Fruit fly (Drosophila melanogaster) whole organism, embryonic: Measurements from ENCODE around the gene Rim2.
A peak's percentile ranks its signal among the peaks of the same experiment; 100 is the strongest.

Source experiments
- Aef1 ChIP-seq: fragments of 200-800 bp; sonication (Bioruptor generic); IDR thresholded peaks from 3 replicates; pipeline ENCODE4 v1.3.6; 2022; ENCODE audit warnings: missing biosample characterization, missing genetic modification characterization
- CG10366 ChIP-seq: fragments of 200-800 bp; sonication (Bioruptor generic); IDR thresholded peaks from 2 replicates; pipeline ENCODE4 v1.3.6; 2022; ENCODE audit warnings: missing biosample characterization, missing genetic modification characterization
- CG10543 ChIP-seq: fragments of 200-800 bp; sonication (Bioruptor generic); optimal IDR thresholded peaks from 3 replicates; lab custom pipeline; 2017; ENCODE audit warnings: missing biosample characterization, mild to moderate bottlenecking, missing genetic modification characterization, moderate library complexity
- CG10565 ChIP-seq: fragments of 200-800 bp; sonication (Bioruptor generic); optimal IDR thresholded peaks from 3 replicates; lab custom pipeline; 2016; ENCODE audit warnings: missing biosample characterization, mild to moderate bottlenecking, missing genetic modification characterization
- CG12071 ChIP-seq: fragments of 200-800 bp; sonication (Bioruptor generic); optimal IDR thresholded peaks from 3 replicates; lab custom pipeline; 2018; ENCODE audit warnings: missing biosample characterization, mild to moderate bottlenecking, missing genetic modification characterization
- CG12104 ChIP-seq: fragments of 200-800 bp; sonication (Bioruptor generic); optimal IDR thresholded peaks from 3 replicates; lab custom pipeline; 2016; ENCODE audit warnings: missing biosample characterization, missing genetic modification characterization
- CG14710 ChIP-seq: fragments of 200-800 bp; sonication (Bioruptor generic); optimal IDR thresholded peaks from 3 replicates; lab custom pipeline; 2019; ENCODE audit warnings: missing biosample characterization, mild to moderate bottlenecking, missing genetic modification characterization, moderate library complexity
- CG14965 ChIP-seq: fragments of 200-800 bp; sonication (Bioruptor generic); optimal IDR thresholded peaks from 2 replicates; lab custom pipeline; 2016; ENCODE audit warnings: missing biosample characterization, missing genetic modification characterization, borderline replicate concordance
- CG15269 ChIP-seq: fragments of 200-800 bp; sonication (Bioruptor generic); optimal IDR thresholded peaks from 2 replicates; lab custom pipeline; 2018; ENCODE audit warnings: missing biosample characterization, mild to moderate bottlenecking, missing genetic modification characterization, moderate library complexity
- CG15479 ChIP-seq: fragments of 200-800 bp; sonication (Bioruptor generic); optimal IDR thresholded peaks from 3 replicates; lab custom pipeline; 2019; ENCODE audit warnings: missing biosample characterization, mild to moderate bottlenecking, missing genetic modification characterization, moderate library complexity
- CG1603 ChIP-seq: fragments of 200-800 bp; sonication (Bioruptor generic); optimal IDR thresholded peaks from 2 replicates; lab custom pipeline; 2019; ENCODE audit warnings: missing biosample characterization, mild to moderate bottlenecking, missing genetic modification characterization, moderate library complexity
- CG18599 ChIP-seq: fragments of 200-800 bp; sonication (Bioruptor generic); optimal IDR thresholded peaks from 3 replicates; lab custom pipeline; 2017; ENCODE audit warnings: missing biosample characterization, missing genetic modification characterization, mild to moderate bottlenecking, moderate library complexity, missing genetic modification reagents
- CG32532 ChIP-seq: fragments of 200-800 bp; sonication (Bioruptor generic); IDR thresholded peaks from 2 replicates; pipeline ENCODE4 v1.3.6; 2022; ENCODE audit warnings: missing biosample characterization, missing genetic modification characterization
- CG34376 ChIP-seq: fragments of 200-800 bp; sonication (Bioruptor generic); optimal IDR thresholded peaks from 2 replicates; lab custom pipeline; 2018; ENCODE audit warnings: missing biosample characterization, mild to moderate bottlenecking, missing genetic modification characterization
- CG4404 ChIP-seq: fragments of 200-800 bp; sonication (Bioruptor generic); IDR thresholded peaks from 2 replicates; pipeline ENCODE4 v1.3.6; 2022; ENCODE audit warnings: missing biosample characterization, missing genetic modification characterization
- CG4730 ChIP-seq: fragments of 200-800 bp; sonication (Bioruptor generic); IDR thresholded peaks from 2 replicates; pipeline ENCODE4 v1.3.6; 2022; ENCODE audit warnings: missing biosample characterization, missing genetic modification characterization
- CG6683 ChIP-seq: fragments of 200-800 bp; sonication (Bioruptor generic); optimal IDR thresholded peaks from 2 replicates; lab custom pipeline; 2017; ENCODE audit warnings: missing biosample characterization, mild to moderate bottlenecking, missing genetic modification characterization, missing genetic modification reagents
- CG8765 ChIP-seq: fragments of 200-800 bp; sonication (Bioruptor generic); IDR thresholded peaks from 2 replicates; pipeline ENCODE4 v1.3.6; 2022; ENCODE audit warnings: missing biosample characterization, missing genetic modification characterization
- CG9215 ChIP-seq: fragments of 200-800 bp; sonication (Bioruptor generic); IDR thresholded peaks from 2 replicates; pipeline ENCODE4 v1.3.6; 2022; ENCODE audit warnings: missing biosample characterization, missing genetic modification characterization
- CG9932 ChIP-seq: fragments of 200-800 bp; sonication (Bioruptor generic); IDR thresholded peaks from 2 replicates; pipeline ENCODE4 v1.3.6; 2022; ENCODE audit warnings: missing biosample characterization, missing genetic modification characterization
- Camta ChIP-seq: fragments of 200-800 bp; sonication (Bioruptor generic); optimal IDR thresholded peaks from 2 replicates; lab custom pipeline; 2016; ENCODE audit warnings: missing biosample characterization, missing genetic modification characterization
- Chrac-16 ChIP-seq: fragments of 200-800 bp; sonication (Bioruptor generic); optimal IDR thresholded peaks from 3 replicates; lab custom pipeline; 2016; ENCODE audit warnings: missing biosample characterization, missing genetic modification characterization
- CrebB ChIP-seq: fragments of 200-800 bp; sonication (Bioruptor generic); optimal IDR thresholded peaks from 3 replicates; lab custom pipeline; 2018; ENCODE audit warnings: missing biosample characterization, mild to moderate bottlenecking, missing genetic modification characterization
- E2f2 ChIP-seq: fragments of 200-800 bp; sonication (Bioruptor generic); IDR thresholded peaks from 2 replicates; pipeline ENCODE4 v1.3.6; 2022; ENCODE audit warnings: missing biosample characterization, missing genetic modification characterization
- Gug ChIP-seq: fragments of 200-800 bp; sonication (Bioruptor generic); IDR thresholded peaks from 4 replicates; pipeline ENCODE4 v1.3.6; 2022; ENCODE audit warnings: missing biosample characterization, missing genetic modification characterization
- HLH54F ChIP-seq: fragments of 200-800 bp; sonication (Bioruptor generic); optimal IDR thresholded peaks from 3 replicates; lab custom pipeline; 2016; ENCODE audit warnings: missing biosample characterization, missing genetic modification characterization
- Meics ChIP-seq: fragments of 200-800 bp; sonication (Bioruptor generic); optimal IDR thresholded peaks from 2 replicates; lab custom pipeline; 2017; ENCODE audit warnings: missing biosample characterization, mild to moderate bottlenecking, missing genetic modification characterization
- NC2α ChIP-seq: fragments of 200-800 bp; sonication (Bioruptor generic); optimal IDR thresholded peaks from 2 replicates; lab custom pipeline; 2016; ENCODE audit warnings: missing biosample characterization, missing genetic modification characterization
- Oli ChIP-seq: fragments of 200-800 bp; sonication (Bioruptor generic); optimal IDR thresholded peaks from 2 replicates; lab custom pipeline; 2018; ENCODE audit warnings: missing biosample characterization, mild to moderate bottlenecking, missing genetic modification characterization, moderate library complexity
- Optix ChIP-seq: fragments of 200-800 bp; sonication (Bioruptor generic); IDR thresholded peaks from 3 replicates; pipeline ENCODE4 v1.3.6; 2022; ENCODE audit warnings: missing biosample characterization, missing genetic modification characterization
- Xbp1 ChIP-seq: fragments of 200-800 bp; sonication (Bioruptor generic); optimal IDR thresholded peaks from 3 replicates; lab custom pipeline; 2016; ENCODE audit warnings: missing biosample characterization, mild to moderate bottlenecking, missing genetic modification characterization
- ab ChIP-seq: fragments of 200-800 bp; sonication (Bioruptor generic); optimal IDR thresholded peaks from 2 replicates; lab custom pipeline; 2016; ENCODE audit warnings: missing biosample characterization, missing genetic modification characterization
- crc ChIP-seq: fragments of 200-800 bp; sonication (Bioruptor generic); optimal IDR thresholded peaks from 2 replicates; lab custom pipeline; 2016; ENCODE audit warnings: missing biosample characterization, missing genetic modification characterization
- cwo ChIP-seq: fragments of 200-800 bp; sonication (Bioruptor generic); optimal IDR thresholded peaks from 3 replicates; lab custom pipeline; 2017; ENCODE audit warnings: missing biosample characterization, missing genetic modification characterization, mild to moderate bottlenecking, moderate library complexity, missing genetic modification reagents
- dati ChIP-seq: fragments of 200-800 bp; sonication (Bioruptor generic); IDR thresholded peaks from 2 replicates; pipeline ENCODE4 v1.3.6; 2022; ENCODE audit warnings: missing biosample characterization, missing genetic modification characterization
- dmrt11E ChIP-seq: fragments of 200-800 bp; sonication (Bioruptor generic); optimal IDR thresholded peaks from 3 replicates; lab custom pipeline; 2018; ENCODE audit warnings: missing biosample characterization, mild to moderate bottlenecking, missing genetic modification characterization, moderate library complexity
- gcm ChIP-seq: fragments of 200-800 bp; sonication (Bioruptor generic); optimal IDR thresholded peaks from 2 replicates; lab custom pipeline; 2019; ENCODE audit warnings: missing biosample characterization, mild to moderate bottlenecking, missing genetic modification characterization, moderate library complexity
- hkb ChIP-seq, 2 experiments: fragments of 200-800 bp in 1 of 2; fragments of >200 bp in 1 of 2; sonication (Bioruptor generic) in 1 of 2; IDR thresholded peaks in 1 of 2; optimal IDR thresholded peaks in 1 of 2; 2 replicates each; pipeline versions ENCODE4 v1.3.6 to Lab custom; 2017 to 2022; ENCODE audit warnings: missing biosample characterization in 1 of 2, missing genetic modification characterization in 1 of 2
- jing ChIP-seq: fragments of 200-800 bp; sonication (Bioruptor generic); optimal IDR thresholded peaks from 2 replicates; lab custom pipeline; 2018; ENCODE audit warnings: missing biosample characterization, mild to moderate bottlenecking, missing genetic modification characterization
- nmo ChIP-seq: fragments of 200-800 bp; sonication (Bioruptor generic); optimal IDR thresholded peaks from 2 replicates; lab custom pipeline; 2018; ENCODE audit warnings: missing biosample characterization, mild to moderate bottlenecking, missing genetic modification characterization, moderate library complexity
- onecut ChIP-seq: fragments of 200-800 bp; sonication (Bioruptor generic); IDR thresholded peaks from 2 replicates; pipeline ENCODE4 v1.3.6; 2022; ENCODE audit warnings: missing biosample characterization, missing genetic modification characterization
- pzg ChIP-seq: fragments of 200-800 bp; sonication (Bioruptor generic); optimal IDR thresholded peaks from 3 replicates; lab custom pipeline; 2018; ENCODE audit warnings: missing biosample characterization, mild to moderate bottlenecking, missing genetic modification characterization, moderate library complexity
- sisA ChIP-seq: fragments of 200-800 bp; sonication (Bioruptor generic); IDR thresholded peaks from 2 replicates; pipeline ENCODE4 v1.3.6; 2022; ENCODE audit warnings: missing biosample characterization, missing genetic modification characterization
- slp2 ChIP-seq: fragments of 200-800 bp; sonication (Bioruptor generic); optimal IDR thresholded peaks from 2 replicates; lab custom pipeline; 2016; ENCODE audit warnings: missing biosample characterization, missing genetic modification characterization
- sna ChIP-seq: fragments of 200-800 bp; sonication (Bioruptor generic); IDR thresholded peaks from 2 replicates; pipeline ENCODE4 v1.3.6; 2022; ENCODE audit warnings: missing biosample characterization, missing genetic modification characterization; ENCODE audit not compliant: partially characterized antibody
- tgo ChIP-seq: fragments of 200-800 bp; sonication (Bioruptor generic); IDR thresholded peaks from 3 replicates; pipeline ENCODE4 v1.3.6; 2022; ENCODE audit warnings: missing biosample characterization, missing genetic modification characterization
- tna ChIP-seq: fragments of 200-800 bp; sonication (Bioruptor generic); IDR thresholded peaks from 2 replicates; pipeline ENCODE4 v1.3.6; 2022; ENCODE audit warnings: missing biosample characterization, missing genetic modification characterization; ENCODE audit not compliant: partially characterized antibody
- ttk ChIP-seq: fragments of 200-800 bp; sonication (Bioruptor generic); IDR thresholded peaks from 2 replicates; pipeline ENCODE4 v2.1.2; 2022; ENCODE audit warnings: missing biosample characterization, missing genetic modification characterization
- unpg ChIP-seq: fragments of 200-800 bp; sonication (Bioruptor generic); optimal IDR thresholded peaks from 3 replicates; lab custom pipeline; 2018; ENCODE audit warnings: missing biosample characterization, mild to moderate bottlenecking, missing genetic modification characterization, moderate library complexity

The Rim2 gene

DNA sequence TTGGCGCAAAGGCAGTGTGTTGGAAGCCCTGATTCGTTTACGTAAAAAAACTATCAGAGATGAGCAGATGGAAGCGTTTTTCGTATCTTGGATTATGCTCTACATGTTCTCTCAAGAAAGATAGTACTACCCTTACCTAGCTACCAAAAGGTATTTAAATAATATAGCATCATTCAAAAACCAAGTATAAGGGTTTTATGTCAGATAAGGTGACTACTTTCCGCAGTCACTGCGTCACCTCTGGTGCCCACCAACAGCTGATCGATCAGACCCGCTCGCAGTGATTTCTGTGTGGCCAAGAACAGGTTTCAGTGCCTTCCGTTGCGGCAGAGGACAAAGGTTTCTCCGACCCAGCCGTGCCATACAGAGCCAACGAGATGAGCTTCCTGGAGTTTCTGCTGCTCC lies 5.4 kb upstream of the Rim2 start, which contains the start of the genes Eno and CG31937 (continued):
- TF ChIP-seq hkb (optimal IDR thresholded peaks at IDR 0.05; lab: Kevin White, UChicago) (no peak), hkb (GFP tag; IDR thresholded peaks at IDR 0.05; lab: Robert Waterston, UW) (peak; percentile 46; the same call in 1 of the 2 replicates), CG1603 (peak; percentile 42), Meics (peak; percentile 61), unpg (GFP tag; lab: Kevin White, UChicago) (peak; percentile 4), dati (no peak), CG4404 (GFP tag; lab: Robert Waterston, UW) (peak; percentile 33; the same call in 1 of the 2 replicates), CrebB (peak; percentile 55), Oli (tag; lab: Kevin White, UChicago) (no peak), CG4730 (GFP tag; lab: Robert Waterston, UW) (0 out of 2 replicates have a peak, but pooled peaks have one; percentile 29), Gug (GFP tag; lab: Robert Waterston, UW) (peak; percentile 58; the same call in 3 of the 4 replicates), onecut (GFP tag; lab: Robert Waterston, UW) (peak; percentile 14; the same call in 1 of the 2 replicates), dmrt11E (tag; lab: Kevin White, UChicago) (no peak), CG10543 (GFP tag; lab: Kevin White, UChicago) (peak; percentile 77), HLH54F (GFP tag; lab: Kevin White, UChicago) (peak; percentile 51), slp2 (GFP tag; lab: Kevin White, UChicago) (no peak), CG12104 (GFP tag; lab: Kevin White, UChicago) (peak; percentile 43), CG6683 (GFP tag; lab: Kevin White, UChicago) (no peak), CG14965 (GFP tag; lab: Kevin White, UChicago) (no peak), Xbp1 (GFP tag; lab: Kevin White, UChicago) (peak; percentile 45), CG12071 (GFP tag; lab: Kevin White, UChicago) (no peak), pzg (GFP tag; lab: Kevin White, UChicago) (peak; percentile 50), CG18599 (GFP tag; lab: Kevin White, UChicago) (peak; percentile 39), CG10565 (GFP tag; lab: Kevin White, UChicago) (no peak), CG32532 (GFP tag; lab: Robert Waterston, UW) (peak; percentile 80), E2f2 (GFP tag; lab: Robert Waterston, UW) (peak; percentile 68), sna (GFP tag; lab: Robert Waterston, UW) (no peak), crc (GFP tag; lab: Kevin White, UChicago) (no peak), tgo (GFP tag; lab: Robert Waterston, UW) (peak; percentile 59), Optix (GFP tag; lab: Robert Waterston, UW) (0 out of 3 replicates have a peak, but pooled peaks have one; percentile 8), cwo (GFP tag; lab: Kevin White, UChicago) (peak; percentile 18), jing (GFP tag; lab: Kevin White, UChicago) (no peak), sisA (peak; percentile 32; the same call in 1 of the 2 replicates), ttk (GFP tag; lab: Robert Waterston, UW) (peak; percentile 14; the same call in 1 of the 2 replicates), CG10366 (GFP tag; lab: Robert Waterston, UW) (peak; percentile 18; the same call in 1 of the 2 replicates), Camta (GFP tag; lab: Kevin White, UChicago) (no peak), CG15479 (no peak), gcm (GFP tag; lab: Kevin White, UChicago) (peak; percentile 42), NC2α (no peak), tna (no peak), CG9932 (GFP tag; lab: Robert Waterston, UW) (peak; percentile 83), CG9215 (GFP tag; lab: Robert Waterston, UW) (peak; percentile 63; the same call in 1 of the 2 replicates), Aef1 (GFP tag; lab: Robert Waterston, UW) (peak; percentile 54; the same call in 2 of the 3 replicates), CG14710 (tag; lab: Kevin White, UChicago) (peak; percentile 1), CG15269 (tag; lab: Kevin White, UChicago) (peak; percentile 69), CG34376 (GFP tag; lab: Kevin White, UChicago) (peak; percentile 54), CG8765 (GFP tag; lab: Robert Waterston, UW) (peak; percentile 19; the same call in 1 of the 2 replicates), ab (GFP tag; lab: Kevin White, UChicago) (no peak), Chrac-16 (GFP tag; lab: Kevin White, UChicago) (peak; percentile 65), nmo (peak; percentile 12)
